Fruit fly (Drosophila melanogaster) whole organism, adult: ENCODE measurements around the gene Actn.
A peak's percentile ranks its signal among the peaks of the same experiment; 100 is the strongest.

Experiments used
- CG11617 ChIP-seq: fragments of 200-800 bp; sonication (Bioruptor generic); optimal IDR thresholded peaks from 2 replicates; lab custom pipeline; 2017; ENCODE audit warnings: mild to moderate bottlenecking, missing biosample characterization, missing genetic modification reagents, missing genetic modification characterization
- CG12768 ChIP-seq: fragments of 200-800 bp; sonication (Bioruptor generic); optimal IDR thresholded peaks from 2 replicates; lab custom pipeline; 2017; ENCODE audit warnings: missing biosample characterization, missing genetic modification characterization, mild to moderate bottlenecking, moderate library complexity, missing genetic modification reagents
- CG14711 ChIP-seq: fragments of 200-800 bp; sonication (Bioruptor generic); optimal IDR thresholded peaks from 2 replicates; lab custom pipeline; 2018; ENCODE audit warnings: missing biosample characterization, mild to moderate bottlenecking, missing genetic modification characterization, moderate library complexity
- CG1620 ChIP-seq: fragments of 200-800 bp; sonication (Bioruptor generic); optimal IDR thresholded peaks from 2 replicates; lab custom pipeline; 2016; ENCODE audit warnings: missing biosample characterization, missing genetic modification characterization
- CG33017 ChIP-seq: fragments of 200-800 bp; sonication (Bioruptor generic); optimal IDR thresholded peaks from 2 replicates; lab custom pipeline; 2018; ENCODE audit warnings: missing biosample characterization, mild to moderate bottlenecking, missing genetic modification characterization, moderate library complexity
- CG5204 ChIP-seq: fragments of 200-800 bp; sonication (Bioruptor generic); optimal IDR thresholded peaks from 2 replicates; lab custom pipeline; 2016; ENCODE audit warnings: missing biosample characterization, missing genetic modification characterization
- CG7045 ChIP-seq: fragments of 200-800 bp; sonication (Bioruptor generic); optimal IDR thresholded peaks from 2 replicates; lab custom pipeline; 2017; ENCODE audit warnings: missing biosample characterization, mild to moderate bottlenecking, missing genetic modification characterization
- CG7101 ChIP-seq: fragments of 200-800 bp; sonication (Bioruptor generic); optimal IDR thresholded peaks from 2 replicates; lab custom pipeline; 2018; ENCODE audit warnings: missing biosample characterization, mild to moderate bottlenecking, missing genetic modification characterization, moderate library complexity
- Clk ChIP-seq: fragments of 200-800 bp; sonication (Bioruptor generic); optimal IDR thresholded peaks from 2 replicates; lab custom pipeline; 2017; ENCODE audit warnings: missing biosample characterization, missing genetic modification characterization
- Crg-1 ChIP-seq: fragments of 200-800 bp; sonication (Bioruptor generic); optimal IDR thresholded peaks from 2 replicates; lab custom pipeline; 2016; ENCODE audit warnings: missing biosample characterization, missing genetic modification characterization
- Hr96 ChIP-seq: fragments of 200-800 bp; sonication (Bioruptor generic); optimal IDR thresholded peaks from 2 replicates; lab custom pipeline; 2016; ENCODE audit warnings: missing biosample characterization, missing genetic modification characterization
- Mnt ChIP-seq: fragments of 200-800 bp; sonication (Bioruptor generic); optimal IDR thresholded peaks from 2 replicates; lab custom pipeline; 2016; ENCODE audit warnings: missing biosample characterization, mild to moderate bottlenecking, missing genetic modification characterization
- bab1 ChIP-seq: fragments of 200-800 bp; sonication (Bioruptor generic); optimal IDR thresholded peaks from 3 replicates; lab custom pipeline; 2019; ENCODE audit warnings: missing biosample characterization, mild to moderate bottlenecking, missing genetic modification characterization, moderate library complexity
- cic ChIP-seq: fragments of 200-800 bp; sonication (Bioruptor generic); optimal IDR thresholded peaks from 2 replicates; lab custom pipeline; 2017; ENCODE audit warnings: missing biosample characterization, mild to moderate bottlenecking, missing genetic modification characterization, moderate library complexity
- cnc ChIP-seq, 2 experiments: fragments of >200 bp; optimal IDR thresholded peaks; 2 replicates each; lab custom pipeline; 2017
- kay ChIP-seq: fragments of 200-800 bp; sonication (Bioruptor generic); peaks from one replicate; lab custom pipeline; 2016; ENCODE audit warnings: missing biosample characterization, missing genetic modification characterization, borderline replicate concordance
- ovo ChIP-seq: fragments of 200-800 bp; sonication (Bioruptor generic); optimal IDR thresholded peaks from 2 replicates; lab custom pipeline; 2016; ENCODE audit warnings: missing biosample characterization, missing genetic modification characterization
- pad ChIP-seq: fragments of 200-800 bp; sonication (Bioruptor generic); optimal IDR thresholded peaks from 3 replicates; lab custom pipeline; 2017; ENCODE audit warnings: missing biosample characterization, missing genetic modification characterization, mild to moderate bottlenecking, moderate library complexity, missing genetic modification reagents
- tj ChIP-seq: fragments of 200-800 bp; sonication (Bioruptor generic); optimal IDR thresholded peaks from 3 replicates; lab custom pipeline; 2017; ENCODE audit warnings: missing biosample characterization, mild to moderate bottlenecking, missing genetic modification characterization, moderate library complexity
- toe ChIP-seq: fragments of 200-800 bp; sonication (Bioruptor generic); optimal IDR thresholded peaks from 2 replicates; lab custom pipeline; 2016; ENCODE audit warnings: missing biosample characterization, missing genetic modification characterization

Gene Actn

dm6 chrX:2081848-2082365 is 39.8 kb upstream of the Actn start:
- TF ChIP-seq bab1 (GFP tag; lab: Kevin White, UChicago) (no peak), CG14711 (tag; lab: Kevin White, UChicago) (no peak), Hr96 (GFP tag; lab: Kevin White, UChicago) (no peak), cnc (optimal IDR thresholded peaks at IDR 0.05; lab: Kevin White, UChicago) (no peak), CG5204 (GFP tag; lab: Kevin White, UChicago) (no peak), toe (GFP tag; lab: Kevin White, UChicago) (no peak), CG7045 (no peak), CG33017 (tag; lab: Kevin White, UChicago) (no peak), tj (GFP tag; lab: Kevin White, UChicago) (no peak), Crg-1 (GFP tag; lab: Kevin White, UChicago) (no peak), CG1620 (no peak), CG12768 (no peak), Clk (GFP tag; lab: Kevin White, UChicago) (no peak), CG7101 (tag; lab: Kevin White, UChicago) (no peak)

dm6 chrX:2080367-2080927 is 38.3 kb upstream of the Actn start, which contains the start of the genes CG16903 and Unc-76:
Gene CG16903 (minus strand): TSS chrX:2080405.
Gene Unc-76 (plus strand): TSS chrX:2080610.
- peak; percentile 74 for TF ChIP-seq CG11617 (GFP tag; lab: Kevin White, UChicago)
- no peak for TF ChIP-seq CG5204 (GFP tag; lab: Kevin White, UChicago)
- no peak for TF ChIP-seq CG12768
- no peak for TF ChIP-seq kay (GFP tag; lab: Kevin White, UChicago)
- peak; percentile 54 for TF ChIP-seq CG1620
- peak; percentile 90 for TF ChIP-seq Mnt
- peak; percentile 54 for TF ChIP-seq CG14711 (tag; lab: Kevin White, UChicago)
- TF ChIP-seq Crg-1 (GFP tag; lab: Kevin White, UChicago) = no peak
- no peak for TF ChIP-seq Clk (GFP tag; lab: Kevin White, UChicago)
- peak; percentile 55 for TF ChIP-seq pad (GFP tag; lab: Kevin White, UChicago)
- TF ChIP-seq CG7045 = no peak
- TF ChIP-seq tj (GFP tag; lab: Kevin White, UChicago) = peak; percentile 54
- peak; percentile 73 for TF ChIP-seq CG7101 (tag; lab: Kevin White, UChicago)
- no peak for TF ChIP-seq Hr96 (GFP tag; lab: Kevin White, UChicago)
- peak; percentile 64 for TF ChIP-seq ovo
- no peak for TF ChIP-seq cnc (optimal IDR thresholded peaks at IDR 0.05; lab: Kevin White, UChicago)
- TF ChIP-seq cic = peak; percentile 69
- TF ChIP-seq toe (GFP tag; lab: Kevin White, UChicago) = no peak
- peak; percentile 94 for TF ChIP-seq bab1 (GFP tag; lab: Kevin White, UChicago)
- TF ChIP-seq CG33017 (tag; lab: Kevin White, UChicago) = no peak

DNA sequence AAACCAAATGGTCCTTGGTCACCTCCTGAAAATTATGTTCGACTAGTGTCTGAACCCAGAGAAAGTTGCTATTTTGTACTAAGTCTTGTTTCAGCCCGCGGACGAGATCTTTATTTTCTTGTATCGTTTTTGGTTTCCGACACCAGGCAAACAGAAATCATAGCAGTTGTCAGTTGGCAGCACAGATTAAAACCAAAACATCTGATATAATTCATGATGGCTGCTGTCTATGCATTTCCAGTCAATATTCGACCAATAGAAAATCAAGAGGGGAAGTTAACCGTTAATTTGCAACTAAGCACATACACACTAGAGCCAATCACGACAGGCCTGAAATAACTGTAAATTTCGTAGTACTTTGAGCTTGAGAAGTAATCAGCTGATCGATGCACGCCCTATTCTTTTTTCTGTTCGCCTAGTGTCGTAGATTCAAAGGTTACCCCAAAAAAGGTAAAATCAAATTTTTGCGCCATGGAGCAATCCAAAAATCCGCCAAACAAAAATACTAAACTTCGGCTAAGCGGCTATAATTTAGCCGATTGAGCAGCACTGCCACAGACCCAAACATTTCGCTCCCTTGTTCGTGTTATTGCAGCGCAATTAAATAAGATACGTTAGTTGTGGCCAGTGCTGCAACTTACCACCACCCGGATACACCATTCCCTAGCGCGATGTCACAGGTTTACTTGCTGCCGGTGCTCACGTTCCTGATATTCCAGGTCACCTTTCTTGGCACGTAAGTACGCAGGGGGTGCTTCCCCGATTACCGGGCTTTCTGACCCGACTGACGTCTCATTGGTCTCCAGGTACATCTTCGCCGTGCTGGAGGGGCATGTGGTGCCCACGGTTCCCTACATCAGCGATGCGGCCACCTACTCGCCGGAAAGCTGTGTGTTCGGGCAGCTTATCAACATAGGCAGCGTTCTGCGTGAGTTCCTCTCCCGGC is 34.6 kb upstream of the Actn start, which contains the start of gene CG4025:
TSS of gene CG4025 (plus strand) at position 555 of the 946 bp plus-strand sequence.
- TF ChIP-seq pad (GFP tag; lab: Kevin White, UChicago) (peak; percentile 99), Mnt (peak; percentile 10), ovo (peak; percentile 56), CG12768 (no peak)

dm6 chrX:2075846-2076377 is 33.8 kb upstream of the Actn start, which contains the start of gene CG4045:
Gene CG4045 (minus strand): TSS chrX:2075900.
- TF ChIP-seq CG7045 (no peak), CG5204 (GFP tag; lab: Kevin White, UChicago) (no peak), CG1620 (no peak), bab1 (GFP tag; lab: Kevin White, UChicago) (peak; percentile 79), kay (GFP tag; lab: Kevin White, UChicago) (no peak), CG7101 (tag; lab: Kevin White, UChicago) (peak; percentile 55), Crg-1 (GFP tag; lab: Kevin White, UChicago) (no peak), CG12768 (no peak), tj (GFP tag; lab: Kevin White, UChicago) (peak; percentile 14), pad (GFP tag; lab: Kevin White, UChicago) (no peak), cnc (optimal IDR thresholded peaks at IDR 0.05; lab: Kevin White, UChicago) (no peak), Hr96 (GFP tag; lab: Kevin White, UChicago) (no peak), CG11617 (GFP tag; lab: Kevin White, UChicago) (peak; percentile 33), CG33017 (tag; lab: Kevin White, UChicago) (no peak), cic (no peak), ovo (peak; percentile 68), CG14711 (tag; lab: Kevin White, UChicago) (peak; percentile 39), Mnt (peak; percentile 26), Clk (GFP tag; lab: Kevin White, UChicago) (no peak), toe (GFP tag; lab: Kevin White, UChicago) (no peak)

- TF ChIP-seq ovo (peak; percentile 1), CG7101 (tag; lab: Kevin White, UChicago) (peak; percentile 52), CG11617 (GFP tag; lab: Kevin White, UChicago) (peak; percentile 25), CG1620 (peak; percentile 53), CG5204 (GFP tag; lab: Kevin White, UChicago) (no peak), CG12768 (no peak), bab1 (GFP tag; lab: Kevin White, UChicago) (peak; percentile 81), cic (no peak), pad (GFP tag; lab: Kevin White, UChicago) (peak; percentile 25), Mnt (peak; percentile 80), Clk (GFP tag; lab: Kevin White, UChicago) (no peak), Crg-1 (GFP tag; lab: Kevin White, UChicago) (no peak)
Observed at dm6 chrX:2073325-2073724, 31.2 kb upstream of the Actn start, which contains the start of gene CG4199. Gene CG4199 (minus strand): TSS chrX:2073483.
